Worm (Caenorhabditis elegans) whole organism, L2 larva: ENCODE data around the gene C31B8.16.
"Not testable (repeated sequence)": the region's sequence is repeated elsewhere in the genome, so short reads cannot be mapped to it uniquely, and the experiment has no call there.

Experiments
- blmp-1 ChIP-seq: sonication (generic microtip); optimal IDR thresholded peaks from 2 replicates; lab custom pipeline; 2017; ENCODE audit warnings: missing genetic modification characterization, mild to moderate bottlenecking, missing compliant biosample characterization, antibody characterized with exemption, moderate library complexity; ENCODE audit not compliant: insufficient read depth
- ceh-16 ChIP-seq: fragments of 150-350 bp; optimal IDR thresholded peaks from 2 replicates; lab custom pipeline; 2014; ENCODE audit warnings: missing biosample characterization, missing genetic modification characterization
- elt-3 ChIP-seq: sonication (generic microtip); optimal IDR thresholded peaks from 2 replicates; lab custom pipeline; 2017; ENCODE audit warnings: missing biosample characterization, missing genetic modification characterization
- lin-39 ChIP-seq: fragments of 150-350 bp; optimal IDR thresholded peaks from 2 replicates; lab custom pipeline; 2014; ENCODE audit warnings: missing biosample characterization, missing genetic modification reagents, missing genetic modification characterization
- nhr-12 ChIP-seq: fragments of 150-350 bp; optimal IDR thresholded peaks from 2 replicates; lab custom pipeline; 2014; ENCODE audit warnings: missing biosample characterization, missing genetic modification characterization
- nhr-237 ChIP-seq: fragments of 150-350 bp; optimal IDR thresholded peaks from 2 replicates; lab custom pipeline; 2014; ENCODE audit warnings: missing biosample characterization, missing genetic modification characterization
- nhr-6 ChIP-seq: fragments of 150-350 bp; optimal IDR thresholded peaks from 2 replicates; lab custom pipeline; 2014; ENCODE audit warnings: missing biosample characterization, missing genetic modification characterization
- nhr-77 ChIP-seq: fragments of 150-350 bp; optimal IDR thresholded peaks from 2 replicates; lab custom pipeline; 2014; ENCODE audit warnings: missing biosample characterization, missing genetic modification characterization
- unc-55 ChIP-seq: fragments of 150-350 bp; sonication (generic microtip); optimal IDR thresholded peaks from 3 replicates; lab custom pipeline; 2014; ENCODE audit warnings: missing biosample characterization, missing genetic modification reagents, missing genetic modification characterization

DNA sequence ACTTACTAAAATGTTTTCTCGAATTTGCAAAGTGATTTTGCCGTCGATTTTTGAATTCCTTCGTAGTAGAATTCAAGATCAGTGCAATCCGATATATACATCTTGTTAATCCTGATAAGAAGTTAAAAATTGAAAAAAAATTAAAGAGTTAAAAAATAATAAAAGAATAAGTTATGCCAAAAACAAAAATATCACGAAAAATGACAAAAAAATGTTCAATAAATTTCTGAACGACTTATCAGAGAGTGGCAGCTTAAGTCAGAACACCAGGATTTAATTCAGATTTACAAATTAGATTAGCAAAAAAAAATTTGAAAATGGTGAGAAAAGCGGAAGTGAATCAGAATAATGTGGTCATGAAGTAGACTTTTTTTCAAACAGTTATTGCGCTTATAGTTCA, 45.4 kb downstream of the C31B8.16 start, which contains the start of gene srw-123:
- not testable (repeated sequence) for TF ChIP-seq lin-39; blmp-1 (tag; lab: Kevin White, UChicago); elt-3 (tag; lab: Kevin White, UChicago); ceh-16 (tag; lab: Kevin White, UChicago); unc-55; nhr-237 (tag; lab: Kevin White, UChicago); nhr-77 (tag; lab: Kevin White, UChicago); nhr-6 (tag; lab: Kevin White, UChicago); nhr-12
